Fruit fly (Drosophila melanogaster): Measurements from ENCODE around the gene Lcp65Ac.

Lcp65Ac gene

dm6 chr3L:6158530-6158929 lies 13.9 kb downstream of the Lcp65Ac start, which contains the start of gene Cpr65Ay:
TSS of gene Cpr65Ay (minus strand) at chr3L:6158630.
- TF ChIP-seq foxo (GFP tag; optimal IDR thresholded peaks at IDR 0.05) (no peak), Hr83 (GFP tag; optimal IDR thresholded peaks at IDR 0.05; ENCODE audit: poor library complexity, severe bottlenecking) (no peak)

- TF ChIP-seq Mio (GFP tag; optimal IDR thresholded peaks at IDR 0.05) = no peak
- no peak for TF ChIP-seq sage (GFP tag; optimal IDR thresholded peaks at IDR 0.05)
Measured at dm6 chr3L:6159863-6160262, 15.2 kb downstream of the Lcp65Ac start.

DNA sequence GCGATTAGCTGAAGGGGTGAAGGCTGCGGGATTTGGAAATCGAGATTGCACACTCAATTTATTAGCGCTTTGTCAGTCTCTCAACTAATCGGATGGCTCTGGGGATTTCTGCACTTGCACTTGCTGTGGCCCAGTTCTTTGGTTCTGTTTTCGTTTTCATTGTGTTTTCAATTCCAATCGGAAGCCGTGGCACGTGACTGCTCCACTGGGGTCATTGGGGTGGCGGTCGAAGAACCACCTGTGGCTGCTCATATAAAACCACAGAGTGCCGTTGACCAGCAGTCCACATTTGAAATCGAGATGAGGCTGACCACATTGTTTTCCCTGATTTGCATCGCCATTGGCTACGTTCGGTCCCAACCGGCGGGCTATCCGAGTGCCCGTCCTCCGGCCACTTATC lies 15.9 kb downstream of the Lcp65Ac start, which contains the start of gene Cpr65Az:
Gene Cpr65Az (plus strand): TSS at position 301 of the 400 bp plus-strand sequence.
- no peak for TF ChIP-seq N (GFP tag; optimal IDR thresholded peaks at IDR 0.05)
- TF ChIP-seq sage (GFP tag; optimal IDR thresholded peaks at IDR 0.05) = no peak
- no peak for TF ChIP-seq CrebA (GFP tag; optimal IDR thresholded peaks at IDR 0.05; ENCODE audit: borderline replicate concordance)
- no peak for TF ChIP-seq fru (GFP tag; optimal IDR thresholded peaks at IDR 0.05)
- no peak for TF ChIP-seq dmrt93B (GFP tag; optimal IDR thresholded peaks at IDR 0.05)
- TF ChIP-seq rgr (GFP tag; optimal IDR thresholded peaks at IDR 0.05) = no peak
- no peak for TF ChIP-seq sv (GFP tag; optimal IDR thresholded peaks at IDR 0.05)
- TF ChIP-seq Dfd (GFP tag; optimal IDR thresholded peaks at IDR 0.05) = no peak
- no peak for TF ChIP-seq woc (GFP tag; optimal IDR thresholded peaks at IDR 0.05)
- TF ChIP-seq HLH106 (tag; optimal IDR thresholded peaks at IDR 0.05) = no peak
- TF ChIP-seq GATAd (GFP tag; optimal IDR thresholded peaks at IDR 0.05) = no peak
- TF ChIP-seq Hr83 (GFP tag; optimal IDR thresholded peaks at IDR 0.05; ENCODE audit: poor library complexity, severe bottlenecking) = no peak
- no peak for TF ChIP-seq Abd-B (GFP tag; optimal IDR thresholded peaks at IDR 0.05)
- no peak for TF ChIP-seq Rel (GFP tag; optimal IDR thresholded peaks at IDR 0.05)
- no peak for TF ChIP-seq Rel (tag; optimal IDR thresholded peaks at IDR 0.05)
- no peak for TF ChIP-seq Hr78 (GFP tag; optimal IDR thresholded peaks at IDR 0.05)
- TF ChIP-seq psq (GFP tag; optimal IDR thresholded peaks at IDR 0.05) = no peak
- TF ChIP-seq brk (GFP tag; optimal IDR thresholded peaks at IDR 0.05) = no peak
- TF ChIP-seq pan (optimal IDR thresholded peaks at IDR 0.05) = no peak

- TF ChIP-seq fru (GFP tag; optimal IDR thresholded peaks at IDR 0.05) (no peak), pan (optimal IDR thresholded peaks at IDR 0.05) (no peak), woc (GFP tag; optimal IDR thresholded peaks at IDR 0.05) (no peak), CrebA (GFP tag; optimal IDR thresholded peaks at IDR 0.05; ENCODE audit: borderline replicate concordance) (no peak), psq (GFP tag; optimal IDR thresholded peaks at IDR 0.05) (no peak), Hr78 (GFP tag; optimal IDR thresholded peaks at IDR 0.05) (no peak), lola (GFP tag; optimal IDR thresholded peaks at IDR 0.05) (no peak), usp (GFP tag; optimal IDR thresholded peaks at IDR 0.05) (no peak), Vsx2 (GFP tag; optimal IDR thresholded peaks at IDR 0.05; ENCODE audit: partially characterized antibody) (no peak), brk (GFP tag; optimal IDR thresholded peaks at IDR 0.05) (no peak), Mio (GFP tag; optimal IDR thresholded peaks at IDR 0.05) (no peak), dl (GFP tag; optimal IDR thresholded peaks at IDR 0.05; ENCODE audit: insufficient read depth in 1 of 2, partially characterized antibody in 2 of 2) (no peak), Dif (GFP tag; optimal IDR thresholded peaks at IDR 0.05; ENCODE audit: partially characterized antibody) (no peak), dmrt93B (GFP tag; optimal IDR thresholded peaks at IDR 0.05) (no peak), foxo (GFP tag; optimal IDR thresholded peaks at IDR 0.05) (no peak), tai (GFP tag; optimal IDR thresholded peaks at IDR 0.05) (no peak), sv (GFP tag; optimal IDR thresholded peaks at IDR 0.05) (no peak), h (GFP tag; optimal IDR thresholded peaks at IDR 0.05) (no peak), HLH106 (tag; optimal IDR thresholded peaks at IDR 0.05) (no peak)
Measured at dm6 chr3L:6161997-6162396, 17.4 kb downstream of the Lcp65Ac start.

dm6 chr3L:6162483-6163128 lies 18.0 kb downstream of the Lcp65Ac start, which contains the start of gene Prdm13:
TSS of gene Prdm13 (plus strand) at chr3L:6163127.
- no peak for TF ChIP-seq tai (GFP tag; optimal IDR thresholded peaks at IDR 0.05)
- TF ChIP-seq Dfd (GFP tag; optimal IDR thresholded peaks at IDR 0.05) = no peak
- TF ChIP-seq jim (GFP tag; optimal IDR thresholded peaks at IDR 0.05) = no peak
- TF ChIP-seq CrebA (GFP tag; optimal IDR thresholded peaks at IDR 0.05; ENCODE audit: borderline replicate concordance) = no peak
- TF ChIP-seq pan (optimal IDR thresholded peaks at IDR 0.05) = no peak
- TF ChIP-seq usp (GFP tag; optimal IDR thresholded peaks at IDR 0.05) = no peak
- TF ChIP-seq Dif (GFP tag; optimal IDR thresholded peaks at IDR 0.05; ENCODE audit: partially characterized antibody) = no peak
- no peak for TF ChIP-seq Hr78 (GFP tag; optimal IDR thresholded peaks at IDR 0.05)
- no peak for TF ChIP-seq foxo (GFP tag; optimal IDR thresholded peaks at IDR 0.05)
- no peak for TF ChIP-seq N (GFP tag; optimal IDR thresholded peaks at IDR 0.05)
- no peak for TF ChIP-seq Mio (GFP tag; optimal IDR thresholded peaks at IDR 0.05)
